Worm (Caenorhabditis elegans) whole organism, early embryonic: ENCODE data around the gene col-133.

ENCODE experiments used
- B0310.2 ChIP-seq: sonication (generic microtip); optimal IDR thresholded peaks from 2 replicates; lab custom pipeline; 2016; ENCODE audit warnings: mild to moderate bottlenecking, missing genetic modification characterization, missing compliant biosample characterization
- F13C5.2 ChIP-seq: sonication (generic microtip); optimal IDR thresholded peaks from 2 replicates; lab custom pipeline; 2017; ENCODE audit warnings: mild to moderate bottlenecking, missing genetic modification characterization, inconsistent platforms, missing compliant biosample characterization
- aly-1 ChIP-seq: sonication (generic microtip); optimal IDR thresholded peaks from 2 replicates; lab custom pipeline; 2016; ENCODE audit warnings: missing genetic modification characterization, missing compliant biosample characterization
- ama-1 ChIP-seq: fragments of 150-350 bp; optimal IDR thresholded peaks from 2 replicates; lab custom pipeline; 2014
- ceh-13 ChIP-seq: fragments of 200-800 bp; sonication (Bioruptor generic); optimal IDR thresholded peaks from 2 replicates; lab custom pipeline; 2018; ENCODE audit warnings: mild to moderate bottlenecking, missing genetic modification characterization, missing compliant biosample characterization
- ceh-36 ChIP-seq: sonication (generic microtip); optimal IDR thresholded peaks from 2 replicates; lab custom pipeline; 2016; ENCODE audit warnings: missing genetic modification characterization, inconsistent platforms, missing compliant biosample characterization
- ets-7 ChIP-seq: sonication (generic microtip); optimal IDR thresholded peaks from 2 replicates; lab custom pipeline; 2016; ENCODE audit warnings: missing genotype, missing genetic modification characterization, missing compliant biosample characterization
- flt-1 ChIP-seq: fragments of 200-800 bp; sonication (Bioruptor generic); IDR thresholded peaks from 2 replicates; pipeline ENCODE4 v1.3.6; 2022; ENCODE audit warnings: missing genetic modification characterization, missing compliant biosample characterization
- hmbx-1 ChIP-seq: sonication (generic microtip); optimal IDR thresholded peaks from 2 replicates; lab custom pipeline; 2016; ENCODE audit warnings: mild to moderate bottlenecking, missing genetic modification characterization, missing compliant biosample characterization
- hmg-4 ChIP-seq: fragments of 200-800 bp; sonication (Bioruptor generic); optimal IDR thresholded peaks from 2 replicates; lab custom pipeline; 2018; ENCODE audit warnings: mild to moderate bottlenecking, missing genetic modification characterization, missing compliant biosample characterization
- hnd-1 ChIP-seq: sonication (generic microtip); optimal IDR thresholded peaks from 2 replicates; lab custom pipeline; 2016; ENCODE audit warnings: missing genetic modification characterization, missing compliant biosample characterization
- pes-1 ChIP-seq: fragments of 200-800 bp; sonication (Bioruptor generic); IDR thresholded peaks from 2 replicates; pipeline ENCODE4 v1.3.6; 2022; ENCODE audit warnings: missing genetic modification reagents, missing genetic modification characterization, missing compliant biosample characterization
- scrt-1 ChIP-seq: fragments of 200-800 bp; sonication (Bioruptor generic); IDR thresholded peaks from 2 replicates; pipeline ENCODE4 v1.3.6; 2022; ENCODE audit warnings: missing genetic modification characterization, missing compliant biosample characterization
- sea-1 ChIP-seq: fragments of 200-800 bp; sonication (Bioruptor generic); conservative IDR thresholded peaks from 2 replicates; pipeline ENCODE4 v1.3.6; 2022; ENCODE audit warnings: missing genetic modification characterization, missing compliant biosample characterization
- tbx-11 ChIP-seq: fragments of 200-800 bp; sonication (Bioruptor generic); IDR thresholded peaks from 2 replicates; pipeline ENCODE4 v1.3.6; 2022; ENCODE audit warnings: missing genetic modification characterization, missing compliant biosample characterization
- tbx-37 ChIP-seq: fragments of 200-800 bp; sonication (Bioruptor generic); conservative IDR thresholded peaks from 2 replicates; pipeline ENCODE4 v1.3.6; 2022; ENCODE audit warnings: missing genetic modification reagents, missing genetic modification characterization, missing compliant biosample characterization
- tra-4 ChIP-seq: sonication (generic microtip); optimal IDR thresholded peaks from 2 replicates; lab custom pipeline; 2017; ENCODE audit warnings: missing genetic modification characterization, missing compliant biosample characterization

The col-133 gene

DNA sequence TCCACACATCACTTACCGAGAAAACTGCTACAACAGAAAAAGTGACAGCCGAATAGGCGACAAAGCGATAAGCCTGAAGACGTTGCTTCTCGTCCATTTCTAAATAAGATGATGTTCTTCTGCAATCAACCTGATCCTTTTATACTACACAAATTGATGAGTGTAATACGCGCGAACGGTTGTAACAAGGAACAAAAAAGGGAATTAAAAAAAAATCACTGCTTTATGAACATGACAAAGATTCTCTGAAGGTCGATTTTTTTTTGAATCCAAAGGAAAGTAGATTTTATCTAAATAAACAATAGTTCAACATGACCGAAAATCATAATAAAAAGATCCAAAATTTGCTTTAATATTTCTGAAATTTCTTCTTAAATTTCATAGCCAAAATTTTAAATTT, at the start of gene col-133:
TSS of gene col-133 (minus strand) at position 101 of the 400 bp plus-strand sequence.
- no peak for TF ChIP-seq aly-1 (tag; lab: Kevin White, UChicago)
- no peak for TF ChIP-seq tra-4 (tag; lab: Kevin White, UChicago)
- TF ChIP-seq hnd-1 (tag; lab: Kevin White, UChicago): no peak
- no peak for TF ChIP-seq ama-1 (lab: Kevin White, UChicago)
- TF ChIP-seq B0310.2 (tag; lab: Kevin White, UChicago): no peak

DNA sequence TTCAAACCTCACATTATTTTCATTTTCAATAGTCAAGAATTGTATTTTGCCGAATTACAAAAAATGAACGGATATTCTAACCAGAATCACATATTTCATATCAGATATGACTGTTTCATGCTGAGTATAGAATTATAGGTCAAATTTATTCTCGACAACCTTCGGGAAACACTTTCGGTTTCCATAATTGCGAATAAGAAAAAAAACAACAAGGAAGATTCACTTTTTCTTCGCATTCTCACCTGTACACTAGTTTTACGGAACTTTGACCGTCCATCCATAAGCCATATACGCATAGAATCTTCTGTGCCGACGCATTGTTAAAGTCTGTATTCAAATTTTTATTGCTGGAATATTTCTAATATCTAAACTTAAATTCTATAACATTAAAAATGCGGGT, 46.4 kb upstream of the col-133 start, which contains the start of gene oac-37:
TSS of gene oac-37 (plus strand) at position 301 of the 400 bp plus-strand sequence.
- no peak for TF ChIP-seq sea-1 (GFP tag; lab: Robert Waterston, UW)
- TF ChIP-seq pes-1 (GFP tag; lab: Robert Waterston, UW): no peak
- TF ChIP-seq tbx-37 (GFP tag; lab: Robert Waterston, UW): no peak
- TF ChIP-seq tra-4 (tag; lab: Kevin White, UChicago): no peak
- TF ChIP-seq tbx-11 (GFP tag; lab: Robert Waterston, UW): no peak
- no peak for TF ChIP-seq hmbx-1 (tag; lab: Kevin White, UChicago)
- TF ChIP-seq B0310.2 (tag; lab: Kevin White, UChicago): no peak
- TF ChIP-seq hmg-4 (GFP tag; lab: Kevin White, UChicago): no peak
- TF ChIP-seq ama-1 (lab: Kevin White, UChicago): no peak
- no peak for TF ChIP-seq hnd-1 (tag; lab: Kevin White, UChicago)
- TF ChIP-seq flt-1 (GFP tag; lab: Robert Waterston, UW): no peak
- no peak for TF ChIP-seq ceh-13 (GFP tag; lab: Kevin White, UChicago)
- TF ChIP-seq scrt-1 (GFP tag; lab: Robert Waterston, UW): no peak
- TF ChIP-seq F13C5.2 (tag; lab: Kevin White, UChicago): no peak
- no peak for TF ChIP-seq aly-1 (tag; lab: Kevin White, UChicago)
- TF ChIP-seq ets-7: no peak
- TF ChIP-seq ceh-36 (tag; lab: Kevin White, UChicago): no peak

ce11 chrIV:14143042-14143441, 43.9 kb upstream of the col-133 start:
- TF ChIP-seq ama-1 (lab: Kevin White, UChicago) (no peak), ets-7 (no peak), ceh-13 (GFP tag; lab: Kevin White, UChicago) (no peak), pes-1 (GFP tag; lab: Robert Waterston, UW) (no peak), ceh-36 (tag; lab: Kevin White, UChicago) (no peak), sea-1 (GFP tag; lab: Robert Waterston, UW) (no peak), tbx-37 (GFP tag; lab: Robert Waterston, UW) (no peak), hmg-4 (GFP tag; lab: Kevin White, UChicago) (no peak), tra-4 (tag; lab: Kevin White, UChicago) (no peak), hmbx-1 (tag; lab: Kevin White, UChicago) (no peak), flt-1 (GFP tag; lab: Robert Waterston, UW) (no peak), tbx-11 (GFP tag; lab: Robert Waterston, UW) (no peak)

DNA sequence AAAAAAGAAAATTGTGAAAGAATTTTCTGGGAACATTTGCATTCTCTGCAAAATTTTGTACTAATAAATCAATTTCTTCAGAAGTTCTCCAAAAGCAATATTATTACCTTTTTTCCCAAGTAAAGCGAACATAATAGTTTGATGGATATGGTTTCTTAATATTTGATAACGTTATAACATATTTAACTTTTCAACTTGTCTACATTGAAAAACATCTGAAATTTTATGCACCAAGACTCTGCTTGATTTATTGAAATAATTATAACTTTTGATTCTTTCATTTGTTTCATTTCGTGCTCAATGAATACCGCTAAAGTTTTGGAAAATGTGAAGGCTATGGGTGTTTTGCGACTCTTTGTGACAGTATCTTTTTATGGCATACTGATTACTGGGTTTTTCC, 37.9 kb upstream of the col-133 start, which contains the start of gene srz-31:
TSS of gene srz-31 (plus strand) at position 301 of the 400 bp plus-strand sequence.
- TF ChIP-seq pes-1 (GFP tag; lab: Robert Waterston, UW) (no peak), B0310.2 (tag; lab: Kevin White, UChicago) (no peak), hmbx-1 (tag; lab: Kevin White, UChicago) (no peak), scrt-1 (GFP tag; lab: Robert Waterston, UW) (no peak), sea-1 (GFP tag; lab: Robert Waterston, UW) (no peak), ceh-13 (GFP tag; lab: Kevin White, UChicago) (no peak), ama-1 (lab: Kevin White, UChicago) (no peak)

DNA sequence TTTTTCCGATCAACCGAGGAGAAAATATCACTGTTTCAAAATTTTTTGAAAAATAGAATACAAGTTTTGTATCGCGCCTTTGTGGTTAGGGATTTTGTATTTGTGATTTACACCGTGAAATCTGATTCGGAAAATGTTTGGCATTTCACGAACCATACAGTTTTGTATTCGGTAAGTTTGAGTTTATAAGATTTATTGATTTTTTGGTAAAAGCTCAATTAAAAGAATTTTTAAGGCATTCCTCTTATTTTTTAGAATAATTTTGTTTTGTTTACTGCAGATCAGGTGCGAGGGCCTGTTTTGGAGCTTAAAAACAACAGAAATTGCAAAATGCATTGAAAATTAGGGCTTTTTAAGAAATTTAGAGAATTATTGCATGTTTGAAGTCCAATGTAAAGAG, 34.2 kb upstream of the col-133 start:
- TF ChIP-seq sea-1 (GFP tag; lab: Robert Waterston, UW) (no peak), scrt-1 (GFP tag; lab: Robert Waterston, UW) (no peak), ceh-13 (GFP tag; lab: Kevin White, UChicago) (no peak), hmbx-1 (tag; lab: Kevin White, UChicago) (no peak), hnd-1 (tag; lab: Kevin White, UChicago) (no peak), tbx-37 (GFP tag; lab: Robert Waterston, UW) (no peak), flt-1 (GFP tag; lab: Robert Waterston, UW) (no peak), tra-4 (tag; lab: Kevin White, UChicago) (no peak), tbx-11 (GFP tag; lab: Robert Waterston, UW) (no peak), hmg-4 (GFP tag; lab: Kevin White, UChicago) (no peak)

ce11 chrIV:14131770-14132169, 32.6 kb upstream of the col-133 start, which contains the start of gene srz-59:
TSS of gene srz-59 (plus strand) at chrIV:14132070.
- TF ChIP-seq hnd-1 (tag; lab: Kevin White, UChicago) (no peak), aly-1 (tag; lab: Kevin White, UChicago) (no peak), tbx-11 (GFP tag; lab: Robert Waterston, UW) (no peak), sea-1 (GFP tag; lab: Robert Waterston, UW) (no peak), B0310.2 (tag; lab: Kevin White, UChicago) (no peak), ets-7 (no peak), hmbx-1 (tag; lab: Kevin White, UChicago) (no peak), hmg-4 (GFP tag; lab: Kevin White, UChicago) (no peak), pes-1 (GFP tag; lab: Robert Waterston, UW) (no peak), scrt-1 (GFP tag; lab: Robert Waterston, UW) (no peak)

ce11 chrIV:14129091-14129490, 29.9 kb upstream of the col-133 start, which contains the start of gene srz-42:
TSS of gene srz-42 (plus strand) at chrIV:14129391.
- TF ChIP-seq F13C5.2 (tag; lab: Kevin White, UChicago) (no peak), ceh-13 (GFP tag; lab: Kevin White, UChicago) (no peak), ets-7 (no peak), B0310.2 (tag; lab: Kevin White, UChicago) (no peak), flt-1 (GFP tag; lab: Robert Waterston, UW) (no peak), tbx-11 (GFP tag; lab: Robert Waterston, UW) (no peak), sea-1 (GFP tag; lab: Robert Waterston, UW) (no peak), pes-1 (GFP tag; lab: Robert Waterston, UW) (no peak), hmg-4 (GFP tag; lab: Kevin White, UChicago) (no peak), tbx-37 (GFP tag; lab: Robert Waterston, UW) (no peak), hnd-1 (tag; lab: Kevin White, UChicago) (no peak), scrt-1 (GFP tag; lab: Robert Waterston, UW) (no peak), ceh-36 (tag; lab: Kevin White, UChicago) (no peak), tra-4 (tag; lab: Kevin White, UChicago) (no peak), hmbx-1 (tag; lab: Kevin White, UChicago) (no peak)
